Worm (Caenorhabditis elegans): ENCODE data around the gene hyl-2.

- TF ChIP-seq dpff-1 (tag; optimal IDR thresholded peaks at IDR 0.05): no peak
- TF ChIP-seq F23B12.7 (tag; optimal IDR thresholded peaks at IDR 0.05; ENCODE audit: insufficient read depth): no peak
- no peak for TF ChIP-seq nfya-1 (tag; optimal IDR thresholded peaks at IDR 0.05; ENCODE audit: borderline replicate concordance, insufficient read depth)
- TF ChIP-seq lin-35 (GFP tag; optimal IDR thresholded peaks at IDR 0.05): no peak
- no peak for TF ChIP-seq snpc-4 (GFP tag; optimal IDR thresholded peaks at IDR 0.05)
- no peak for TF ChIP-seq snpc-4 (tag; optimal IDR thresholded peaks at IDR 0.05)
- no peak for TF ChIP-seq D2030.7 (GFP tag; IDR thresholded peaks at IDR 0.05)
- TF ChIP-seq attf-3 (GFP tag; conservative IDR thresholded peaks at IDR 0.05): no peak
- no peak for TF ChIP-seq Y53F4B.3 (GFP tag; IDR thresholded peaks at IDR 0.05)
- no peak for TF ChIP-seq F37B4.10 (GFP tag; IDR thresholded peaks at IDR 0.05)
- no peak for TF ChIP-seq nhr-27 (tag; optimal IDR thresholded peaks at IDR 0.05)
- TF ChIP-seq F22D6.2 (tag; optimal IDR thresholded peaks at IDR 0.05): no peak
- no peak for TF ChIP-seq ztf-18 (tag; optimal IDR thresholded peaks at IDR 0.05)
- no peak for TF ChIP-seq him-1 (tag; optimal IDR thresholded peaks at IDR 0.05)
These were observed 52.2 kb downstream of the hyl-2 start, which contains the start of gene C46C11.4 for ce11 chrX:4647104-4647503.
